Worm (Caenorhabditis elegans) whole organism, mixed stage, embryonic: ENCODE results near the gene srh-211.

Experiments
- elt-1 ChIP-seq: sonication (generic microtip); optimal IDR thresholded peaks from 2 replicates; lab custom pipeline; 2017; ENCODE audit warnings: missing genetic modification characterization, mild to moderate bottlenecking, missing compliant biosample characterization, antibody characterized with exemption, moderate library complexity, borderline replicate concordance; ENCODE audit not compliant: insufficient read depth
- lin-13 ChIP-seq: fragments of 150-350 bp; optimal IDR thresholded peaks from 2 replicates; lab custom pipeline; 2014; ENCODE audit warnings: missing biosample characterization, missing genetic modification characterization
- lin-32 ChIP-seq: fragments of 200-800 bp; sonication (Bioruptor generic); optimal IDR thresholded peaks from 2 replicates; lab custom pipeline; 2018; ENCODE audit warnings: mild to moderate bottlenecking, missing genetic modification characterization, missing compliant biosample characterization
- mep-1 ChIP-seq: fragments of 150-350 bp; optimal IDR thresholded peaks from 2 replicates; lab custom pipeline; 2017; ENCODE audit warnings: missing biosample characterization, missing genetic modification reagents, missing genetic modification characterization, inconsistent platforms
- nhr-237 ChIP-seq: fragments of 150-350 bp; optimal IDR thresholded peaks from 2 replicates; lab custom pipeline; 2014; ENCODE audit warnings: missing biosample characterization, missing genetic modification characterization
- nhr-28 ChIP-seq: fragments of 150-350 bp; optimal IDR thresholded peaks from 2 replicates; lab custom pipeline; 2014; ENCODE audit warnings: missing biosample characterization, missing genetic modification characterization
- nhr-76 ChIP-seq: sonication (generic microtip); optimal IDR thresholded peaks from 2 replicates; lab custom pipeline; 2017; ENCODE audit warnings: missing biosample characterization, missing genetic modification characterization
- snpc-4 ChIP-seq: fragments of 150-350 bp; optimal IDR thresholded peaks from 2 replicates; lab custom pipeline; 2014; ENCODE audit warnings: missing biosample characterization, missing genetic modification characterization
- sptf-1 ChIP-seq: sonication (generic microtip); optimal IDR thresholded peaks from 2 replicates; lab custom pipeline; 2017; ENCODE audit warnings: mild to moderate bottlenecking, missing genetic modification characterization, moderate library complexity, missing compliant biosample characterization
- unc-120 ChIP-seq: sonication (generic microtip); optimal IDR thresholded peaks from 2 replicates; lab custom pipeline; 2017; ENCODE audit warnings: missing genetic modification characterization, missing compliant biosample characterization; ENCODE audit not compliant: poor library complexity, severe bottlenecking
- unc-39 ChIP-seq: fragments of 150-350 bp; optimal IDR thresholded peaks from 2 replicates; lab custom pipeline; 2014; ENCODE audit warnings: missing biosample characterization, missing genetic modification characterization
- unc-62 ChIP-seq: fragments of 150-350 bp; optimal IDR thresholded peaks from 2 replicates; lab custom pipeline; 2014; ENCODE audit warnings: missing biosample characterization, missing genetic modification reagents, missing genetic modification characterization

DNA sequence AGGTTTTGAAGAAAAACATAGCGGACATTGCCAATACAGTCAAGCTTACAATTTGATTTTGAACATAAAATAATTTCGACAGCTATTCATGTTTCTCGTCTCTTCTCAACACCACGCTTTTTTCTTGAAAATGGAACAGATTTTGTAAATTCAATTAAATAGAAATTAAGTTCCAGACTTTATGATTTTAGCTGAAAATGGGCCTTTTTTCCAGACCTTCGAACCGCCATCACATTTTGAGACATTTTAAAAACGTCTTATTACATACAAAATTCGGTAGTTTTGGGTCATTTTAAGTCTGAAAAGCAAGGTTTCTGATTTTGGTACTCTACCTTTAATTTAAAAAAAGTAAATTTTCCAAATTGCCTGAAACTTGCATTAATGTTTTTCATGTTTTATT lies 43.1 kb downstream of the srh-211 start, which contains the start of gene C49G7.12:
- no peak for TF ChIP-seq lin-32 (GFP tag; lab: Kevin White, UChicago)
- TF ChIP-seq unc-62 (GFP tag; lab: Kevin White, UChicago): no peak
- no peak for TF ChIP-seq nhr-28 (tag; lab: Kevin White, UChicago)
- TF ChIP-seq nhr-237 (tag; lab: Kevin White, UChicago): no peak
- TF ChIP-seq lin-13: no peak
- TF ChIP-seq mep-1 (tag; lab: Kevin White, UChicago): no peak
- no peak for TF ChIP-seq unc-39 (tag; lab: Kevin White, UChicago)
- TF ChIP-seq unc-120 (tag; lab: Kevin White, UChicago): no peak
- no peak for TF ChIP-seq elt-1 (tag; lab: Kevin White, UChicago)
- TF ChIP-seq nhr-76 (tag; lab: Kevin White, UChicago): no peak
- TF ChIP-seq snpc-4 (tag; lab: Kevin White, UChicago): no peak
- TF ChIP-seq sptf-1: no peak
